Fruit fly (Drosophila melanogaster): Measurements from ENCODE around the gene CoRest.

dm6 chrX:19546658-19547038, 24.9 kb downstream of the CoRest start:
- no peak for TF ChIP-seq CG8478 (optimal IDR thresholded peaks at IDR 0.05)
- TF ChIP-seq usp (GFP tag; optimal IDR thresholded peaks at IDR 0.05): no peak

Data from whole organism.